Worm (Caenorhabditis elegans) whole organism, L1 larva: ENCODE results near the gene T16G12.6.

Experiments used
- ceh-82 ChIP-seq, 3 experiments: fragments of 150-350 bp in 1 of 3; sonication (generic microtip) in 2 of 3; optimal IDR thresholded peaks; 2 replicates each; lab custom pipeline; 2014 to 2017; ENCODE audit warnings: missing biosample characterization in 3 of 3, missing genetic modification characterization in 3 of 3
- elt-2 ChIP-seq: sonication (generic microtip); optimal IDR thresholded peaks from 2 replicates; lab custom pipeline; 2016; ENCODE audit warnings: missing genetic modification characterization, mild to moderate bottlenecking, inconsistent platforms, missing compliant biosample characterization, missing genetic modification reagents
- lin-14 ChIP-seq: fragments of 200-800 bp; sonication (Bioruptor generic); optimal IDR thresholded peaks from 2 replicates; lab custom pipeline; 2018; ENCODE audit warnings: mild to moderate bottlenecking, missing genetic modification characterization, moderate library complexity, missing compliant biosample characterization
- lir-3 ChIP-seq: sonication (generic microtip); optimal IDR thresholded peaks from 2 replicates; lab custom pipeline; 2016; ENCODE audit warnings: mild to moderate bottlenecking, missing genetic modification characterization, moderate library complexity, missing compliant biosample characterization; ENCODE audit not compliant: poor library complexity
- mdl-1 ChIP-seq, 2 experiments: fragments of 150-350 bp; optimal IDR thresholded peaks; 2 replicates each; lab custom pipeline; 2014 to 2017; ENCODE audit warnings: missing biosample characterization in 2 of 2, missing genetic modification characterization in 2 of 2, inconsistent platforms in 1 of 2
- nhr-237 ChIP-seq: fragments of 150-350 bp; optimal IDR thresholded peaks from 2 replicates; lab custom pipeline; 2014; ENCODE audit warnings: missing biosample characterization, missing genetic modification characterization
- nhr-71 ChIP-seq: sonication (generic microtip); optimal IDR thresholded peaks from 2 replicates; lab custom pipeline; 2016; ENCODE audit warnings: mild to moderate bottlenecking, missing genetic modification characterization, moderate library complexity, missing compliant biosample characterization
- nhr-76 ChIP-seq: sonication (generic microtip); optimal IDR thresholded peaks from 2 replicates; lab custom pipeline; 2017; ENCODE audit warnings: missing biosample characterization, missing genetic modification characterization
- sup-37 ChIP-seq: fragments of 200-800 bp; sonication (Bioruptor generic); optimal IDR thresholded peaks from 2 replicates; lab custom pipeline; 2018; ENCODE audit warnings: mild to moderate bottlenecking, missing genetic modification characterization, missing compliant biosample characterization
- unc-86 ChIP-seq: sonication (generic microtip); optimal IDR thresholded peaks from 2 replicates; lab custom pipeline; 2016; ENCODE audit warnings: missing genetic modification characterization, missing compliant biosample characterization

ce11 chrIII:10033881-10034280 lies 35.5 kb upstream of the T16G12.6 start, which contains the start of gene M04D8.8:
- TF ChIP-seq nhr-76 (no peak), sup-37 (GFP tag; lab: Kevin White, UChicago) (no peak), lir-3 (tag; lab: Kevin White, UChicago) (no peak), elt-2 (tag; lab: Kevin White, UChicago) (no peak), unc-86 (tag; lab: Kevin White, UChicago) (no peak), nhr-237 (tag; lab: Kevin White, UChicago) (no peak), mdl-1 (tag; optimal IDR thresholded peaks at IDR 0.05; lab: Kevin White, UChicago) (no peak), lin-14 (no peak), ceh-82 (tag; optimal IDR thresholded peaks at IDR 0.05; lab: Kevin White, UChicago) (no peak), nhr-71 (tag; lab: Kevin White, UChicago) (no peak)
